Worm (Caenorhabditis elegans) whole organism, late embryonic: ENCODE data around the gene grl-5.

Experiments used
- elt-2 ChIP-seq: sonication (generic microtip); optimal IDR thresholded peaks from 2 replicates; lab custom pipeline; 2016; ENCODE audit warnings: missing genetic modification reagents, missing genetic modification characterization, missing compliant biosample characterization
- nhr-11 ChIP-seq: fragments of 150-350 bp; optimal IDR thresholded peaks from 2 replicates; lab custom pipeline; 2014; ENCODE audit warnings: missing biosample characterization, missing genetic modification characterization
- pqm-1 ChIP-seq: sonication (generic microtip); optimal IDR thresholded peaks from 2 replicates; lab custom pipeline; 2016; ENCODE audit warnings: missing genetic modification characterization, missing compliant biosample characterization
- unc-3 ChIP-seq, 2 experiments: fragments of 200-800 bp in 1 of 2; sonication (Bioruptor generic) in 1 of 2; sonication (generic microtip) in 1 of 2; conservative IDR thresholded peaks in 1 of 2; optimal IDR thresholded peaks in 1 of 2; 2 replicates each; pipeline versions ENCODE4 v1.3.6 to Lab custom; 2016 to 2022; ENCODE audit warnings: missing compliant biosample characterization in 2 of 2, missing genetic modification characterization in 2 of 2, missing genetic modification reagents in 1 of 2

ce11 chrV:4432783-4433237 is 18.3 kb upstream of the grl-5 start, which contains the start of gene Y47D7A.15:
- TF ChIP-seq unc-3 (GFP tag; conservative IDR thresholded peaks at IDR 0.05; lab: Robert Waterston, UW) (no peak), unc-3 (tag; optimal IDR thresholded peaks at IDR 0.05; lab: Kevin White, UChicago) (no peak), nhr-11 (tag; lab: Kevin White, UChicago) (no peak), pqm-1 (no peak), elt-2 (no peak)
